Fruit fly (Drosophila melanogaster): ENCODE data around the gene Sxl.

- TF ChIP-seq bab1 (GFP tag; optimal IDR thresholded peaks at IDR 0.05) (no peak), kay (GFP tag; ENCODE audit: borderline replicate concordance) (no peak), CG1620 (GFP tag; optimal IDR thresholded peaks at IDR 0.05) (no peak), Hr96 (GFP tag; optimal IDR thresholded peaks at IDR 0.05) (no peak)
Observed at dm6 chrX:7094169-7094568, 3.7 kb downstream of the Sxl start.

Data from whole organism, adult.